Fruit fly (Drosophila melanogaster) whole organism, embryonic: Measurements from ENCODE around the gene Setx.

ENCODE experiments used
- Antp ChIP-seq: fragments of 200-800 bp; sonication (Bioruptor generic); optimal IDR thresholded peaks from 3 replicates; lab custom pipeline; 2016; ENCODE audit warnings: missing biosample characterization, missing genetic modification characterization
- Awh ChIP-seq: fragments of 200-800 bp; sonication (Bioruptor generic); IDR thresholded peaks from 2 replicates; pipeline ENCODE4, ENCODE4 v1.3.6; 2022; ENCODE audit warnings: missing biosample characterization, missing genetic modification characterization
- BtbVII ChIP-seq: fragments of 200-800 bp; sonication (Bioruptor generic); optimal IDR thresholded peaks from 3 replicates; lab custom pipeline; 2017; ENCODE audit warnings: missing biosample characterization, mild to moderate bottlenecking, missing genetic modification characterization
- CG10267 ChIP-seq: fragments of 200-800 bp; sonication (Bioruptor generic); optimal IDR thresholded peaks from 2 replicates; lab custom pipeline; 2018; ENCODE audit warnings: missing biosample characterization, mild to moderate bottlenecking, missing genetic modification characterization, moderate library complexity
- CG11504 ChIP-seq: fragments of 200-800 bp; sonication (Bioruptor generic); optimal IDR thresholded peaks from 3 replicates; lab custom pipeline; 2019; ENCODE audit warnings: missing biosample characterization, mild to moderate bottlenecking, missing genetic modification characterization, moderate library complexity
- CG15011 ChIP-seq: fragments of 200-800 bp; sonication (Bioruptor generic); optimal IDR thresholded peaks from 3 replicates; lab custom pipeline; 2018; ENCODE audit warnings: missing biosample characterization, mild to moderate bottlenecking, missing genetic modification characterization
- CG1602 ChIP-seq: fragments of 200-800 bp; sonication (Bioruptor generic); optimal IDR thresholded peaks from 3 replicates; lab custom pipeline; 2016; ENCODE audit warnings: missing biosample characterization, missing genetic modification characterization
- CG1792 ChIP-seq: fragments of 200-800 bp; sonication (Bioruptor generic); optimal IDR thresholded peaks from 2 replicates; lab custom pipeline; 2016; ENCODE audit warnings: missing biosample characterization, missing genetic modification characterization
- CG3065 ChIP-seq: fragments of 200-800 bp; sonication (Bioruptor generic); optimal IDR thresholded peaks from 2 replicates; lab custom pipeline; 2016; ENCODE audit warnings: missing biosample characterization, missing genetic modification characterization
- CG3281 ChIP-seq: fragments of 200-800 bp; sonication (Bioruptor generic); optimal IDR thresholded peaks from 3 replicates; lab custom pipeline; 2017; ENCODE audit warnings: missing biosample characterization, mild to moderate bottlenecking, missing genetic modification characterization
- CG34224 ChIP-seq: fragments of 200-800 bp; sonication (Bioruptor generic); IDR thresholded peaks from 3 replicates; pipeline ENCODE4 v1.3.6; 2022; ENCODE audit warnings: missing biosample characterization, missing genetic modification characterization; ENCODE audit not compliant: partially characterized antibody
- CG3995 ChIP-seq: fragments of 200-800 bp; sonication (Bioruptor generic); optimal IDR thresholded peaks from 3 replicates; lab custom pipeline; 2016; ENCODE audit warnings: missing biosample characterization, missing genetic modification characterization
- CG4404 ChIP-seq: fragments of 200-800 bp; sonication (Bioruptor generic); IDR thresholded peaks from 2 replicates; pipeline ENCODE4 v1.3.6; 2022; ENCODE audit warnings: missing biosample characterization, missing genetic modification characterization
- CG5180 ChIP-seq: fragments of 200-800 bp; sonication (Bioruptor generic); optimal IDR thresholded peaks from 3 replicates; lab custom pipeline; 2017; ENCODE audit warnings: missing biosample characterization, missing genetic modification characterization, mild to moderate bottlenecking, moderate library complexity, missing genetic modification reagents
- CG6654 ChIP-seq: fragments of 200-800 bp; sonication (Bioruptor generic); optimal IDR thresholded peaks from 2 replicates; lab custom pipeline; 2017; ENCODE audit warnings: missing biosample characterization, mild to moderate bottlenecking, missing genetic modification characterization
- CG7786 ChIP-seq: fragments of 200-800 bp; sonication (Bioruptor generic); optimal IDR thresholded peaks from 2 replicates; lab custom pipeline; 2016; ENCODE audit warnings: missing biosample characterization, missing genetic modification characterization
- CG8924 ChIP-seq: fragments of 200-800 bp; optimal IDR thresholded peaks from 3 replicates; lab custom pipeline; 2019; ENCODE audit warnings: missing biosample characterization, mild to moderate bottlenecking, missing genetic modification characterization, moderate library complexity
- D19A ChIP-seq: fragments of 200-800 bp; optimal IDR thresholded peaks from 3 replicates; lab custom pipeline; 2019; ENCODE audit warnings: missing biosample characterization, mild to moderate bottlenecking, missing genetic modification characterization, moderate library complexity
- Dad ChIP-seq: fragments of 200-800 bp; sonication (Bioruptor generic); optimal IDR thresholded peaks from 3 replicates; lab custom pipeline; 2016; ENCODE audit warnings: missing biosample characterization, missing genetic modification characterization
- Dek ChIP-seq: fragments of 200-800 bp; sonication (Bioruptor generic); optimal IDR thresholded peaks from 3 replicates; lab custom pipeline; 2019; ENCODE audit warnings: missing biosample characterization, mild to moderate bottlenecking, missing genetic modification characterization, moderate library complexity
- HLH4C ChIP-seq: fragments of 200-800 bp; sonication (Bioruptor generic); IDR thresholded peaks from 3 replicates; pipeline ENCODE4 v1.3.6; 2022; ENCODE audit warnings: missing biosample characterization, missing genetic modification characterization; ENCODE audit not compliant: partially characterized antibody
- HmgZ ChIP-seq: fragments of 200-800 bp; sonication (Bioruptor generic); optimal IDR thresholded peaks from 2 replicates; lab custom pipeline; 2018; ENCODE audit warnings: missing biosample characterization, mild to moderate bottlenecking, missing genetic modification characterization
- Mad ChIP-seq: fragments of 200-800 bp; sonication (Bioruptor generic); optimal IDR thresholded peaks from 2 replicates; lab custom pipeline; 2016; ENCODE audit warnings: missing biosample characterization, missing genetic modification characterization
- PHDP ChIP-seq: fragments of 200-800 bp; sonication (Bioruptor generic); optimal IDR thresholded peaks from 3 replicates; lab custom pipeline; 2018; ENCODE audit warnings: missing biosample characterization, mild to moderate bottlenecking, missing genetic modification characterization, moderate library complexity
- Ptx1 ChIP-seq: fragments of 200-800 bp; sonication (Bioruptor generic); IDR thresholded peaks from 2 replicates; pipeline ENCODE4 v1.3.6; 2022; ENCODE audit warnings: missing biosample characterization, missing genetic modification characterization
- al ChIP-seq: fragments of 200-800 bp; sonication (Bioruptor generic); IDR thresholded peaks from 2 replicates; pipeline ENCODE4 v1.3.6; 2022; ENCODE audit warnings: missing biosample characterization, missing genetic modification characterization
- chm ChIP-seq: fragments of 200-800 bp; sonication (Bioruptor generic); IDR thresholded peaks from 2 replicates; pipeline ENCODE4 v1.3.6; 2022; ENCODE audit warnings: missing biosample characterization, missing genetic modification characterization
- chn ChIP-seq: fragments of 200-800 bp; sonication (Bioruptor generic); optimal IDR thresholded peaks from 2 replicates; lab custom pipeline; 2016; ENCODE audit warnings: missing biosample characterization, missing genetic modification characterization
- crol ChIP-seq: fragments of 200-800 bp; sonication (Bioruptor generic); IDR thresholded peaks from 2 replicates; pipeline ENCODE4 v1.3.6; 2022; ENCODE audit warnings: missing biosample characterization, missing genetic modification characterization
- danr ChIP-seq: fragments of 200-800 bp; sonication (Bioruptor generic); IDR thresholded peaks from 2 replicates; pipeline ENCODE4 v1.3.6; 2022; ENCODE audit warnings: missing biosample characterization, missing genetic modification characterization
- fd96Cb ChIP-seq: fragments of 200-800 bp; sonication (Bioruptor generic); optimal IDR thresholded peaks from 2 replicates; lab custom pipeline; 2018; ENCODE audit warnings: missing biosample characterization, mild to moderate bottlenecking, missing genetic modification characterization, moderate library complexity
- gcm ChIP-seq: fragments of 200-800 bp; sonication (Bioruptor generic); optimal IDR thresholded peaks from 2 replicates; lab custom pipeline; 2019; ENCODE audit warnings: missing biosample characterization, mild to moderate bottlenecking, missing genetic modification characterization, moderate library complexity
- hth ChIP-seq: fragments of >200 bp; optimal IDR thresholded peaks from 2 replicates; lab custom pipeline; 2017; ENCODE audit warnings: inconsistent platforms
- insv ChIP-seq, 2 experiments: fragments of 200-800 bp; sonication (Bioruptor generic); optimal IDR thresholded peaks; 3 replicates each; lab custom pipeline; 2016 to 2018; ENCODE audit warnings: missing biosample characterization in 2 of 2, missing genetic modification characterization in 2 of 2
- luna ChIP-seq: fragments of 200-800 bp; sonication (Bioruptor generic); optimal IDR thresholded peaks from 2 replicates; lab custom pipeline; 2016; ENCODE audit warnings: missing biosample characterization, missing genetic modification characterization
- maf-S ChIP-seq: fragments of 200-800 bp; sonication (Bioruptor generic); optimal IDR thresholded peaks from 2 replicates; lab custom pipeline; 2016; ENCODE audit warnings: missing biosample characterization, missing genetic modification characterization
- p53 ChIP-seq: fragments of 200-800 bp; sonication (Bioruptor generic); optimal IDR thresholded peaks from 2 replicates; lab custom pipeline; 2016; ENCODE audit warnings: missing biosample characterization, missing genetic modification characterization
- prd ChIP-seq, 3 experiments: fragments of >200 bp in 2 of 3; fragments of 200-800 bp in 1 of 3; sonication (Bioruptor generic) in 1 of 3; optimal IDR thresholded peaks in 2 of 3; IDR thresholded peaks in 1 of 3; 2 replicates in 2 of 3; 3 replicates in 1 of 3; pipeline versions ENCODE4 v1.3.6 to Lab custom; 2017 to 2022; ENCODE audit warnings: missing biosample characterization in 1 of 3, missing genetic modification characterization in 1 of 3
- pum ChIP-seq: fragments of 200-800 bp; sonication (Bioruptor generic); optimal IDR thresholded peaks from 2 replicates; lab custom pipeline; 2016; ENCODE audit warnings: missing biosample characterization, missing genetic modification characterization
- repo ChIP-seq: fragments of 200-800 bp; sonication (Bioruptor generic); optimal IDR thresholded peaks from 2 replicates; lab custom pipeline; 2016; ENCODE audit warnings: missing biosample characterization, missing genetic modification characterization
- rib ChIP-seq: fragments of 200-800 bp; sonication (Bioruptor generic); IDR thresholded peaks from 2 replicates; pipeline ENCODE4 v1.3.6; 2022; ENCODE audit warnings: missing biosample characterization, missing genetic modification characterization
- ro ChIP-seq: fragments of 200-800 bp; sonication (Bioruptor generic); IDR thresholded peaks from 2 replicates; pipeline ENCODE4 v1.3.6; 2022; ENCODE audit warnings: missing biosample characterization, missing genetic modification characterization
- sima ChIP-seq: fragments of 200-800 bp; sonication (Bioruptor generic); optimal IDR thresholded peaks from 2 replicates; lab custom pipeline; 2016; ENCODE audit warnings: missing biosample characterization, missing genetic modification characterization
- ssp ChIP-seq: fragments of 200-800 bp; sonication (Bioruptor generic); IDR thresholded peaks from 2 replicates; pipeline ENCODE4 v1.3.6; 2022; ENCODE audit warnings: missing biosample characterization, missing genetic modification characterization
- tgo ChIP-seq: fragments of 200-800 bp; sonication (Bioruptor generic); IDR thresholded peaks from 3 replicates; pipeline ENCODE4 v1.3.6; 2022; ENCODE audit warnings: missing biosample characterization, missing genetic modification characterization
- trh ChIP-seq: fragments of 200-800 bp; sonication (Bioruptor generic); optimal IDR thresholded peaks from 2 replicates; lab custom pipeline; 2016; ENCODE audit warnings: missing biosample characterization, missing genetic modification characterization
- ttk ChIP-seq: fragments of 200-800 bp; sonication (Bioruptor generic); IDR thresholded peaks from 2 replicates; pipeline ENCODE4 v2.1.2; 2022; ENCODE audit warnings: missing biosample characterization, missing genetic modification characterization
- twi ChIP-seq: fragments of 200-800 bp; optimal IDR thresholded peaks from 2 replicates; lab custom pipeline; 2019; ENCODE audit warnings: missing biosample characterization, mild to moderate bottlenecking, missing genetic modification characterization, moderate library complexity
- tx ChIP-seq: fragments of 200-800 bp; sonication (Bioruptor generic); optimal IDR thresholded peaks from 2 replicates; lab custom pipeline; 2016; ENCODE audit warnings: missing biosample characterization, missing genetic modification characterization
- usp ChIP-seq: fragments of >200 bp; optimal IDR thresholded peaks from 2 replicates; lab custom pipeline; 2017; ENCODE audit warnings: missing biosample characterization, missing genetic modification characterization

The Setx gene

DNA sequence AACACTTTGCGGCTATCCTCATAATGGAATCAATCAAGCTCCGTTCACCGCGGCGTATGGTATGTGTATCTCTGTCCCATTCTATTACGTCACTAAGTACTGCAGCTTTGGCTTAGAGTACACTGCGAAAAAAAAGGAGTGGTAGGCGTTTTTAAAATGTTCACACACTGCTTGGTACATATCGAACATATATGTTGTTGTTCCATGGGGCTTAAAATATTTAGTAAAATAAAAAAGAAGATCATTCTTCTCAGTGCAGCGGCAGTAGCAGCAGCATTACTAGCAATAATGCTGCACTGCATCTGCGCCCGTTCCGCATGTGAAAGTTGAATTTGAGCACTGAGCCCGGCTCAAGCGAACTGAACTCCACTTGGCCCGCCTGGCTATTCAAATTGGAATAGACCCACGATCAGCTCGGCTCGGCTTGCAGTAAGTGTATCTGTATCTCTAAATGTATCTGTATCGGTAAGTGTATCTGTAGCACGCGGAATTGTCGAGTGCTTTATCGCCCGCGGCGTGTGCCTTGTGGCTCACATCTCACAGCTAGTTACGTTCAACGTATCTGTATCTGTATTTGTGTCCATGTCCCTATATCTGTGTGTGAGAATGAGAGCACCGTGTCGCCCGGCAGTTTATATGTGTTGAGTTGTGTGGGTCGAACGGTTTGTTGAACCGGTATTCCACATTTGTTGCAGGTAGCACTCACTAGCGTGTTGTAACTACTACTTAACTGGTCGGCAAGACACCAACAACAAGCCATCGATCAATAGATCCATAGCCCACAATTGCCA is 16.1 kb upstream of the Setx start:
- peak; percentile 33; the same call in 1 of the 2 replicates for TF ChIP-seq ssp (GFP tag; lab: Robert Waterston, UW)
- peak; percentile 63 for TF ChIP-seq fd96Cb
- TF ChIP-seq CG11504 (tag; lab: Kevin White, UChicago): peak; percentile 80
- peak; percentile 55; the same call in 2 of the 3 replicates for TF ChIP-seq tgo
- peak; percentile 42 for TF ChIP-seq BtbVII (GFP tag; lab: Kevin White, UChicago)
- no peak for TF ChIP-seq CG7786 (GFP tag; lab: Kevin White, UChicago)
- TF ChIP-seq chm: no peak
- TF ChIP-seq ro (GFP tag; lab: Robert Waterston, UW): no peak
- TF ChIP-seq CG10267: peak; percentile 35
- TF ChIP-seq prd (optimal IDR thresholded peaks at IDR 0.05; lab: Kevin White, UChicago): no peak
- peak; percentile 68; the same call in 1 of the 3 replicates for TF ChIP-seq prd (GFP tag; IDR thresholded peaks at IDR 0.05; lab: Robert Waterston, UW)
- no peak for TF ChIP-seq p53 (GFP tag; lab: Kevin White, UChicago)
- 0 out of 2 replicates have a peak, but pooled peaks have one; percentile 23 for TF ChIP-seq danr
- TF ChIP-seq Ptx1 (GFP tag; lab: Robert Waterston, UW): peak; percentile 68
- no peak for TF ChIP-seq trh
- no peak for TF ChIP-seq luna (GFP tag; lab: Kevin White, UChicago)
- no peak for TF ChIP-seq CG3995 (GFP tag; lab: Kevin White, UChicago)
- no peak for TF ChIP-seq al (GFP tag; lab: Robert Waterston, UW)
- TF ChIP-seq Antp (GFP tag; lab: Kevin White, UChicago): peak; percentile 32
- no peak for TF ChIP-seq insv (GFP tag; optimal IDR thresholded peaks at IDR 0.05; lab: Kevin White, UChicago)
- TF ChIP-seq CG5180 (GFP tag; lab: Kevin White, UChicago): peak; percentile 49
- TF ChIP-seq PHDP (tag; lab: Kevin White, UChicago): peak; percentile 49
- no peak for TF ChIP-seq chn (GFP tag; lab: Kevin White, UChicago)
- peak; percentile 54 for TF ChIP-seq pum (GFP tag; lab: Kevin White, UChicago)
- no peak for TF ChIP-seq sima
- TF ChIP-seq twi (tag; lab: Kevin White, UChicago): no peak
- peak; percentile 47; the same call in 1 of the 2 replicates for TF ChIP-seq Awh (GFP tag; lab: Robert Waterston, UW)
- no peak for TF ChIP-seq hth (lab: Kevin White, UChicago)
- no peak for TF ChIP-seq HLH4C
- peak; percentile 12 for TF ChIP-seq gcm (GFP tag; lab: Kevin White, UChicago)
- TF ChIP-seq rib (GFP tag; lab: Robert Waterston, UW): no peak
- no peak for TF ChIP-seq repo (GFP tag; lab: Kevin White, UChicago)
- no peak for TF ChIP-seq maf-S (GFP tag; lab: Kevin White, UChicago)
- TF ChIP-seq D19A: peak; percentile 61
- TF ChIP-seq CG3065: no peak
- no peak for TF ChIP-seq Dek (tag; lab: Kevin White, UChicago)
- TF ChIP-seq usp (GFP tag; lab: Kevin White, UChicago): no peak
- peak; percentile 2 for TF ChIP-seq CG6654
- TF ChIP-seq ttk: peak; percentile 66; the same call in 1 of the 2 replicates
- peak; percentile 22 for TF ChIP-seq CG3281 (GFP tag; lab: Kevin White, UChicago)
- peak; percentile 4 for TF ChIP-seq CG15011
- no peak for TF ChIP-seq CG1792
- no peak for TF ChIP-seq CG4404 (GFP tag; lab: Robert Waterston, UW)
- peak; percentile 42 for TF ChIP-seq Mad
- TF ChIP-seq CG1602: peak; percentile 41
- TF ChIP-seq CG34224 (GFP tag; lab: Robert Waterston, UW): no peak
- TF ChIP-seq crol (GFP tag; lab: Robert Waterston, UW): no peak
- TF ChIP-seq Dad (GFP tag; lab: Kevin White, UChicago): peak; percentile 23
- no peak for TF ChIP-seq tx (GFP tag; lab: Kevin White, UChicago)
- TF ChIP-seq CG8924 (tag; lab: Kevin White, UChicago): peak; percentile 38
- no peak for TF ChIP-seq HmgZ (tag; lab: Kevin White, UChicago)
